Worm (Caenorhabditis elegans) whole organism, late embryonic: Measurements from ENCODE around the gene R07A4.2.

ENCODE experiments used
- C08G9.2 ChIP-seq: sonication (generic microtip); optimal IDR thresholded peaks from 2 replicates; lab custom pipeline; 2016; ENCODE audit warnings: mild to moderate bottlenecking, missing genetic modification characterization, moderate library complexity, missing compliant biosample characterization
- F13H6.1 ChIP-seq: sonication (generic microtip); optimal IDR thresholded peaks from 2 replicates; lab custom pipeline; 2016; ENCODE audit warnings: missing genetic modification characterization, missing compliant biosample characterization
- K02D7.2 ChIP-seq: sonication (generic microtip); optimal IDR thresholded peaks from 2 replicates; lab custom pipeline; 2017; ENCODE audit warnings: mild to moderate bottlenecking, missing genetic modification characterization, missing compliant biosample characterization
- T23F11.4 ChIP-seq: fragments of 200-800 bp; sonication (Bioruptor generic); optimal IDR thresholded peaks from 2 replicates; lab custom pipeline; 2018; ENCODE audit warnings: mild to moderate bottlenecking, missing genetic modification characterization, missing compliant biosample characterization
- Y22D7AL.16 ChIP-seq: sonication (generic microtip); optimal IDR thresholded peaks from 2 replicates; lab custom pipeline; 2016; ENCODE audit warnings: missing genetic modification characterization, missing compliant biosample characterization
- ahr-1 ChIP-seq: sonication (generic microtip); optimal IDR thresholded peaks from 2 replicates; lab custom pipeline; 2016; ENCODE audit warnings: missing genetic modification characterization, missing compliant biosample characterization
- ama-1 ChIP-seq: fragments of 150-350 bp; optimal IDR thresholded peaks from 2 replicates; lab custom pipeline; 2014
- ceh-18 ChIP-seq: sonication (generic microtip); optimal IDR thresholded peaks from 2 replicates; lab custom pipeline; 2016; ENCODE audit warnings: missing genetic modification characterization, missing compliant biosample characterization
- ceh-19 ChIP-seq: fragments of 200-800 bp; sonication (Bioruptor generic); optimal IDR thresholded peaks from 2 replicates; lab custom pipeline; 2018; ENCODE audit warnings: mild to moderate bottlenecking, missing genetic modification characterization, missing compliant biosample characterization
- ceh-2 ChIP-seq: sonication (generic microtip); optimal IDR thresholded peaks from 2 replicates; lab custom pipeline; 2016; ENCODE audit warnings: missing genotype, missing genetic modification characterization, missing compliant biosample characterization
- ceh-22 ChIP-seq: sonication (generic microtip); optimal IDR thresholded peaks from 2 replicates; lab custom pipeline; 2017; ENCODE audit warnings: missing biosample characterization, missing genetic modification characterization
- ceh-24 ChIP-seq: sonication (generic microtip); optimal IDR thresholded peaks from 2 replicates; lab custom pipeline; 2016; ENCODE audit warnings: mild to moderate bottlenecking, missing genetic modification characterization, missing compliant biosample characterization
- ceh-30 ChIP-seq: fragments of 150-350 bp; optimal IDR thresholded peaks from 2 replicates; lab custom pipeline; 2014; ENCODE audit warnings: missing biosample characterization, missing genetic modification characterization
- ceh-34 ChIP-seq: sonication (generic microtip); optimal IDR thresholded peaks from 2 replicates; lab custom pipeline; 2016; ENCODE audit warnings: mild to moderate bottlenecking, missing genetic modification characterization, missing compliant biosample characterization
- ceh-45 ChIP-seq: fragments of 200-800 bp; sonication (Bioruptor generic); IDR thresholded peaks from 2 replicates; pipeline ENCODE4 v1.3.6; 2022; ENCODE audit warnings: missing genetic modification reagents, missing genetic modification characterization, missing compliant biosample characterization
- ceh-48 ChIP-seq: sonication (generic microtip); optimal IDR thresholded peaks from 2 replicates; lab custom pipeline; 2016; ENCODE audit warnings: missing genetic modification characterization, inconsistent platforms, missing compliant biosample characterization
- ceh-9 ChIP-seq: sonication (generic microtip); optimal IDR thresholded peaks from 2 replicates; lab custom pipeline; 2016; ENCODE audit warnings: mild to moderate bottlenecking, missing genetic modification characterization, inconsistent platforms, missing compliant biosample characterization
- che-1 ChIP-seq: sonication (generic microtip); optimal IDR thresholded peaks from 2 replicates; lab custom pipeline; 2016; ENCODE audit warnings: mild to moderate bottlenecking, missing genetic modification characterization, missing compliant biosample characterization
- dmd-4 ChIP-seq: sonication (generic microtip); optimal IDR thresholded peaks from 2 replicates; lab custom pipeline; 2016; ENCODE audit warnings: borderline replicate concordance, missing genetic modification characterization, missing compliant biosample characterization
- fkh-10 ChIP-seq: fragments of 150-350 bp; optimal IDR thresholded peaks from 2 replicates; lab custom pipeline; 2014; ENCODE audit warnings: missing biosample characterization, missing genetic modification reagents, missing genetic modification characterization
- fkh-6 ChIP-seq: sonication (generic microtip); optimal IDR thresholded peaks from 2 replicates; lab custom pipeline; 2016; ENCODE audit warnings: missing genetic modification characterization, missing compliant biosample characterization
- gmeb-2 ChIP-seq: sonication (generic microtip); optimal IDR thresholded peaks from 2 replicates; lab custom pipeline; 2016; ENCODE audit warnings: missing genetic modification characterization, inconsistent platforms, missing compliant biosample characterization
- hlh-15 ChIP-seq: sonication (generic microtip); optimal IDR thresholded peaks from 2 replicates; lab custom pipeline; 2016; ENCODE audit warnings: missing genetic modification characterization, missing compliant biosample characterization
- hlh-6 ChIP-seq: sonication (generic microtip); optimal IDR thresholded peaks from 2 replicates; lab custom pipeline; 2016; ENCODE audit warnings: missing genotype, missing genetic modification characterization, missing compliant biosample characterization
- lim-6 ChIP-seq: sonication (generic microtip); optimal IDR thresholded peaks from 2 replicates; lab custom pipeline; 2016; ENCODE audit warnings: missing genetic modification characterization, missing compliant biosample characterization
- mec-3 ChIP-seq: sonication (generic microtip); optimal IDR thresholded peaks from 2 replicates; lab custom pipeline; 2016; ENCODE audit warnings: borderline replicate concordance, missing genetic modification characterization, missing compliant biosample characterization
- nfya-1 ChIP-seq: sonication (generic microtip); optimal IDR thresholded peaks from 2 replicates; lab custom pipeline; 2017; ENCODE audit warnings: missing genetic modification characterization, mild to moderate bottlenecking, missing compliant biosample characterization, antibody characterized with exemption, moderate library complexity
- nhr-11 ChIP-seq: fragments of 150-350 bp; optimal IDR thresholded peaks from 2 replicates; lab custom pipeline; 2014; ENCODE audit warnings: missing biosample characterization, missing genetic modification characterization
- nhr-232 ChIP-seq: sonication (generic microtip); optimal IDR thresholded peaks from 2 replicates; lab custom pipeline; 2016; ENCODE audit warnings: missing genetic modification characterization, missing compliant biosample characterization
- npax-4 ChIP-seq: sonication (generic microtip); optimal IDR thresholded peaks from 2 replicates; lab custom pipeline; 2016; ENCODE audit warnings: missing genetic modification characterization, missing compliant biosample characterization
- odd-2 ChIP-seq: sonication (generic microtip); optimal IDR thresholded peaks from 2 replicates; lab custom pipeline; 2017; ENCODE audit warnings: antibody characterized with exemption, mild to moderate bottlenecking, missing genetic modification characterization, missing compliant biosample characterization
- pag-3 ChIP-seq: sonication (generic microtip); optimal IDR thresholded peaks from 2 replicates; lab custom pipeline; 2016; ENCODE audit warnings: missing compliant biosample characterization, missing genetic modification characterization, borderline replicate concordance
- pat-9 ChIP-seq: fragments of 200-800 bp; sonication (Bioruptor generic); optimal IDR thresholded peaks from 2 replicates; lab custom pipeline; 2018; ENCODE audit warnings: mild to moderate bottlenecking, missing genetic modification characterization, moderate library complexity, missing compliant biosample characterization
- pha-4 ChIP-seq: fragments of 150-350 bp; optimal IDR thresholded peaks from 2 replicates; lab custom pipeline; 2018; ENCODE audit warnings: missing biosample characterization, missing genetic modification reagents, missing genetic modification characterization
- pros-1 ChIP-seq: fragments of 150-350 bp; optimal IDR thresholded peaks from 2 replicates; lab custom pipeline; 2014; ENCODE audit warnings: missing biosample characterization, missing genetic modification reagents, missing genetic modification characterization
- rnt-1 ChIP-seq: sonication (generic microtip); optimal IDR thresholded peaks from 2 replicates; lab custom pipeline; 2016; ENCODE audit warnings: missing genetic modification characterization, missing compliant biosample characterization
- syd-9 ChIP-seq: sonication (generic microtip); optimal IDR thresholded peaks from 2 replicates; lab custom pipeline; 2016; ENCODE audit warnings: mild to moderate bottlenecking, missing genetic modification characterization, moderate library complexity, missing compliant biosample characterization
- tbx-2 ChIP-seq: sonication (generic microtip); optimal IDR thresholded peaks from 2 replicates; lab custom pipeline; 2016; ENCODE audit warnings: missing genetic modification characterization, missing compliant biosample characterization
- tbx-7 ChIP-seq: sonication (generic microtip); optimal IDR thresholded peaks from 2 replicates; lab custom pipeline; 2016; ENCODE audit warnings: missing genotype, missing genetic modification characterization, missing compliant biosample characterization
- ttx-3 ChIP-seq: sonication (generic microtip); optimal IDR thresholded peaks from 2 replicates; lab custom pipeline; 2016; ENCODE audit warnings: missing genetic modification reagents, missing genetic modification characterization, missing compliant biosample characterization
- unc-55 ChIP-seq: sonication (generic microtip); optimal IDR thresholded peaks from 2 replicates; lab custom pipeline; 2017; ENCODE audit warnings: missing biosample characterization, missing genetic modification reagents, missing genetic modification characterization
- unc-86 ChIP-seq: sonication (generic microtip); optimal IDR thresholded peaks from 2 replicates; lab custom pipeline; 2016; ENCODE audit warnings: missing genetic modification characterization, missing compliant biosample characterization
- zip-5 ChIP-seq: sonication (generic microtip); optimal IDR thresholded peaks from 2 replicates; lab custom pipeline; 2016; ENCODE audit warnings: missing genetic modification characterization, missing compliant biosample characterization
- ztf-16 ChIP-seq: sonication (generic microtip); optimal IDR thresholded peaks from 2 replicates; lab custom pipeline; 2017; ENCODE audit warnings: missing genetic modification characterization, missing compliant biosample characterization

Gene R07A4.2

DNA sequence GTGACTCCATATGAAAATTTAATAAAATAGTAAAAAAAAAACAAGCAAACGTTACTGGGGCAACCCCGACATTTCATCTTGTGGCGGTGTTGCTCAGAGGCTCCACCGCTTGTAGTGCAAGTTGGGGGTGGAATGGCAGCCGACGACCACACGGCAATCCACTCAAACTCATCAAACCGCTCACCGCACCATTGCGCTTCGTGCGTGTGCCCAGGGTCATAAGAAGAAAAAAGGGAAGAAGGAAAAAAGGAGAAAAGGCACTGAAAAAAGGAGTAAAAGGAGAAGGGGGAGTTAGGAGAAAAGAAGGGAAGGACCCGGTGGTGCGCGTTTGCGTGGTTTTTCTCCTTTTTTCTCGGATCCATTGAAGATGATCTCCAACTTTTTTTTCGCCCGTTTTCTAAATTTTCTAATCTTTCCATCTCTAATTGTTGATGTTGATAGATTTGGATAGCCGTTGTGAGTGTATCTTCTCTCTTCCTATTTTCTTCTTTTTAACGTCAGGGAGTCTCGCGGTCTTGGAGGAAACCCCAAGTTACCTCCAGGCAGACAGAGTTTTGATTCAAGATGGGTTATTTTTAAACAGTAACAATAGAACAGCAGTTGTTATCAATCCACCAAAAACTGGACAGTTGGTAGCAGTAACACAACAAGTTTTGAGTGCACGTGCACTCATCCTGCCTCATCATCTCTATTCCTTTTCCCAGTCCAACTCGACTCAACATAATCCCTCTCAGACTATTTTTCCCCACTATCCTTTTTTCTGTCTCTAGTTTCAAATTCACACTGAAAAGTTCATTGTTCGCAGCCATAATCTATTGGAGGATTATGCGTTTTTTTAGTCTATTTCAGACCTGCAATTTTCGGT, 22.2 kb upstream of the R07A4.2 start:
- no peak for TF ChIP-seq pat-9 (tag; lab: Kevin White, UChicago)
- TF ChIP-seq npax-4 (tag; lab: Kevin White, UChicago): no peak
- no peak for TF ChIP-seq T23F11.4
- TF ChIP-seq rnt-1 (tag; lab: Kevin White, UChicago): no peak
- TF ChIP-seq fkh-6: no peak
- no peak for TF ChIP-seq tbx-7
- no peak for TF ChIP-seq pros-1 (tag; lab: Kevin White, UChicago)
- TF ChIP-seq ceh-9 (tag; lab: Kevin White, UChicago): no peak
- TF ChIP-seq ahr-1 (tag; lab: Kevin White, UChicago): no peak
- TF ChIP-seq gmeb-2: no peak
- TF ChIP-seq fkh-10: no peak
- no peak for TF ChIP-seq ama-1
- TF ChIP-seq, all 69 proteins: peak for 0

DNA sequence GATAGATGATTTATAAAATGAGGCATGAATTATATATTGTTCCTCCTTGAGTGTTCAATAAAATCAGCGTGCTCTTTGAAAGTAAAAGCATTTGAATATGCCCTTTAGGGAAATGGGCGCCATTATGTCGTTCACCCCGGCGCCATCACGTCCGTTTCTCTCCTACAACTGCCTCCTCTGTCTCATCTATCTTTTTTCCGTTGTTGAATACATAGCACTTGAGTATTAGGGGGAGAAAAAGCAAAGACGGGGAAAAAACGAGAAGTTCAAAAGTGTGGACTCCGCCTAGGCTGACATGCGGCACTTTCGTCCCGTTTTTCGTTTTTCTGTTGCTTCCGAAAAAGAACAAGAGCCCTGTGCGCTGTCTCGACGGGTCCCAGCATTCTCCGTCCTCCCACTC, 21.4 kb upstream of the R07A4.2 start:
- TF ChIP-seq nfya-1 (no peak), pros-1 (tag; lab: Kevin White, UChicago) (no peak), ceh-34 (no peak), unc-86 (tag; lab: Kevin White, UChicago) (no peak), ceh-45 (GFP tag; lab: Robert Waterston, UW) (no peak), gmeb-2 (no peak), ahr-1 (tag; lab: Kevin White, UChicago) (no peak), zip-5 (tag; lab: Kevin White, UChicago) (no peak), hlh-15 (tag; lab: Kevin White, UChicago) (no peak), che-1 (no peak), pha-4 (tag; lab: Kevin White, UChicago) (no peak), rnt-1 (tag; lab: Kevin White, UChicago) (no peak), C08G9.2 (no peak)

DNA sequence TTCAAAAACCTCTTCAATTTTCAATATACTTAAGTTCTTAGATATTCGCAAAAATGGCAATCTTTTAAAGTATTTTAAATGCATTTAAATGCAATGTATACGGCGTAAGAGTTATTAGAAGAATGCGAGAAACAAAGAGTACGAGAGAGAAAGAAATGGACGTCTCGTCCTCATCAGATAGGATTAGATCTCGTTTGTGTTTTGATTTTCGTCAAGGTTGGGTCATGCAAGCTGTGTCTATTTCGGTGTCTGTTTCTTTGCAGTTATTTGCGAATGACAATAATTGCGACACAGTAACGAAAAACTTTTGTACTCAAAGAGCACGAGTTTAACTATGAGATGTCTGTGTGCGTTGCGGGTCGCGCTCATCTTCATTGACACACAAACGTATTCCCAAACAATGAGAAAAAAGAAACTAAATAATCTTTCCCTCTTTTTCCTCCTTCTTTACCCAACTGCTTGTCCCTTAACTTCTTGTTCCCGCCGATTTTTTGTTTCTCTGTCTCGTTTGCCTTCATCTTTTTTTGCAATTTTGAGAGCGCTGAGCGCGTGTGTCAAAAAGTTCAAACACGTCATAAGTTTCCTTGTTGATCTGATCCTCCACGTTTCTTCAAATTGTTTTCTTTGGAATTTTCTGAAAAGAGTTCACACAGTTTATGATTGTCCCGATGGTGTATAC, 20.8 kb upstream of the R07A4.2 start:
- TF ChIP-seq ceh-45 (GFP tag; lab: Robert Waterston, UW) (no peak), ceh-9 (tag; lab: Kevin White, UChicago) (no peak), pat-9 (tag; lab: Kevin White, UChicago) (no peak), K02D7.2 (no peak), mec-3 (tag; lab: Kevin White, UChicago) (no peak), T23F11.4 (no peak), odd-2 (tag; lab: Kevin White, UChicago) (no peak), ceh-2 (tag; lab: Kevin White, UChicago) (no peak), Y22D7AL.16 (no peak), ttx-3 (tag; lab: Kevin White, UChicago) (no peak)

- TF ChIP-seq gmeb-2: no peak
- TF ChIP-seq ztf-16 (tag; lab: Kevin White, UChicago): peak; percentile 14
- peak; percentile 76 for TF ChIP-seq ceh-22
- TF ChIP-seq lim-6: peak; percentile 38
- TF ChIP-seq unc-55 (GFP tag; lab: Kevin White, UChicago): peak; percentile 100
- 0 out of 2 replicates have a peak, but pooled peaks have one; percentile 6 for TF ChIP-seq ceh-45 (GFP tag; lab: Robert Waterston, UW)
- TF ChIP-seq npax-4 (tag; lab: Kevin White, UChicago): no peak
- TF ChIP-seq ceh-30 (tag; lab: Kevin White, UChicago): no peak
- peak; percentile 26 for TF ChIP-seq hlh-6 (tag; lab: Kevin White, UChicago)
- TF ChIP-seq ceh-48 (tag; lab: Kevin White, UChicago): peak; percentile 58
- no peak for TF ChIP-seq ceh-24
- TF ChIP-seq pha-4 (tag; lab: Kevin White, UChicago): no peak
- no peak for TF ChIP-seq nhr-11 (tag; lab: Kevin White, UChicago)
- TF ChIP-seq nhr-232 (tag; lab: Kevin White, UChicago): no peak
- TF ChIP-seq zip-5 (tag; lab: Kevin White, UChicago): no peak
- no peak for TF ChIP-seq pag-3 (tag; lab: Kevin White, UChicago)
- TF ChIP-seq tbx-2 (tag; lab: Kevin White, UChicago): peak; percentile 94
- TF ChIP-seq syd-9 (tag; lab: Kevin White, UChicago): peak; percentile 87
- peak; percentile 66 for TF ChIP-seq dmd-4 (tag; lab: Kevin White, UChicago)
- peak; percentile 96 for TF ChIP-seq ceh-18 (tag; lab: Kevin White, UChicago)
- peak; percentile 25 for TF ChIP-seq unc-86 (tag; lab: Kevin White, UChicago)
- TF ChIP-seq rnt-1 (tag; lab: Kevin White, UChicago): peak; percentile 92
- TF ChIP-seq F13H6.1 (tag; lab: Kevin White, UChicago): peak; percentile 95
- peak; percentile 81 for TF ChIP-seq ceh-19
- TF ChIP-seq fkh-10: no peak
These were observed 19.9 kb upstream of the R07A4.2 start for ce11 chrX:10766123-10766622.
